Worm (Caenorhabditis elegans): ENCODE measurements around the gene F21A3.3.

Gene F21A3.3

ce11 chrV:15567344-15567804 lies 49.9 kb downstream of the F21A3.3 start, which contains the start of gene acs-2:
TSS of gene acs-2 (plus strand) at chrV:15567394.
- TF ChIP-seq peb-1 (tag; optimal IDR thresholded peaks at IDR 0.05): no peak
- TF ChIP-seq nhr-77 (tag; optimal IDR thresholded peaks at IDR 0.05): no peak
- TF ChIP-seq nhr-25 (tag; optimal IDR thresholded peaks at IDR 0.05): no peak
- no peak for TF ChIP-seq F13H6.1 (tag; optimal IDR thresholded peaks at IDR 0.05)
- TF ChIP-seq mab-5 (tag; optimal IDR thresholded peaks at IDR 0.05): no peak
- TF ChIP-seq ama-1 (optimal IDR thresholded peaks at IDR 0.05): no peak
- no peak for TF ChIP-seq mbf-1 (tag; optimal IDR thresholded peaks at IDR 0.05)
- no peak for TF ChIP-seq ZK546.5 (tag; optimal IDR thresholded peaks at IDR 0.05)
- no peak for TF ChIP-seq alr-1 (tag; optimal IDR thresholded peaks at IDR 0.05)
- TF ChIP-seq lsy-2 (tag; optimal IDR thresholded peaks at IDR 0.05): no peak
- no peak for TF ChIP-seq ztf-1 (GFP tag; conservative IDR thresholded peaks at IDR 0.05)
- TF ChIP-seq nhr-6 (tag; optimal IDR thresholded peaks at IDR 0.05): no peak
- TF ChIP-seq fos-1 (tag; optimal IDR thresholded peaks at IDR 0.05): no peak
- TF ChIP-seq snpc-4 (tag; optimal IDR thresholded peaks at IDR 0.05): no peak

- TF ChIP-seq lin-13 (GFP tag; optimal IDR thresholded peaks at IDR 0.05) (no peak), ama-1 (optimal IDR thresholded peaks at IDR 0.05) (peak; percentile 69), crh-2 (tag; optimal IDR thresholded peaks at IDR 0.05) (no peak), nhr-25 (tag; optimal IDR thresholded peaks at IDR 0.05) (no peak), snpc-4 (tag; optimal IDR thresholded peaks at IDR 0.05) (no peak)
These were observed 50.9 kb downstream of the F21A3.3 start for ce11 chrV:15568381-15568780.

All from whole organism, L2 larva.